Worm (Caenorhabditis elegans) whole organism, L4 larva: ENCODE measurements around the gene ZK1320.11.

ENCODE experiments used
- T20F7.1 ChIP-seq: fragments of 200-800 bp; sonication (Bioruptor generic); optimal IDR thresholded peaks from 2 replicates; lab custom pipeline; 2018; ENCODE audit warnings: mild to moderate bottlenecking, missing genetic modification characterization, missing compliant biosample characterization
- Y75B8A.6 ChIP-seq: fragments of 200-800 bp; sonication (Bioruptor generic); IDR thresholded peaks from 2 replicates; pipeline ENCODE4 v1.3.6; 2022; ENCODE audit warnings: missing genetic modification reagents, missing genetic modification characterization, missing compliant biosample characterization
- ZK337.2 ChIP-seq: fragments of 200-800 bp; sonication (Bioruptor generic); IDR thresholded peaks from 2 replicates; pipeline ENCODE4 v1.3.6; 2022; ENCODE audit warnings: missing genetic modification reagents, missing genetic modification characterization, missing compliant biosample characterization
- aha-1 ChIP-seq: fragments of 150-350 bp; peaks from one replicate; lab custom pipeline; 2014; ENCODE audit warnings: missing biosample characterization, missing genetic modification characterization
- aly-2 ChIP-seq: sonication (generic microtip); optimal IDR thresholded peaks from 2 replicates; lab custom pipeline; 2018; ENCODE audit warnings: missing biosample characterization, missing genetic modification characterization
- attf-4 ChIP-seq: sonication (generic microtip); optimal IDR thresholded peaks from 3 replicates; lab custom pipeline; 2017; ENCODE audit warnings: missing biosample characterization, missing genetic modification characterization
- ceh-28 ChIP-seq: fragments of 150-350 bp; optimal IDR thresholded peaks from 2 replicates; lab custom pipeline; 2014; ENCODE audit warnings: missing biosample characterization, missing genetic modification reagents, missing genetic modification characterization
- ceh-32 ChIP-seq: sonication (generic microtip); optimal IDR thresholded peaks from 2 replicates; lab custom pipeline; 2016; ENCODE audit warnings: mild to moderate bottlenecking, missing genetic modification characterization, missing compliant biosample characterization; ENCODE audit not compliant: poor library complexity
- ceh-44 ChIP-seq: fragments of 200-800 bp; sonication (Bioruptor generic); IDR thresholded peaks from 2 replicates; pipeline ENCODE4 v1.3.6; 2022; ENCODE audit warnings: missing genetic modification reagents, missing genetic modification characterization, missing compliant biosample characterization
- ctbp-1 ChIP-seq: fragments of 200-800 bp; sonication (Bioruptor generic); IDR thresholded peaks from 2 replicates; pipeline ENCODE4 v1.3.6; 2022; ENCODE audit warnings: missing genetic modification reagents, missing genetic modification characterization, missing compliant biosample characterization
- daf-12 ChIP-seq: fragments of 150-350 bp; optimal IDR thresholded peaks from 2 replicates; lab custom pipeline; 2014; ENCODE audit warnings: missing biosample characterization, missing genetic modification reagents, missing genetic modification characterization
- daf-16 ChIP-seq, 3 experiments: sonication (generic microtip); optimal IDR thresholded peaks; 2 replicates each; lab custom pipeline; 2016 to 2017; ENCODE audit warnings: missing genetic modification characterization in 3 of 3, missing genetic modification reagents in 3 of 3, mild to moderate bottlenecking in 2 of 3, missing compliant biosample characterization in 2 of 3, missing biosample characterization in 1 of 3, moderate library complexity in 1 of 3
- dmd-6 ChIP-seq: fragments of 200-800 bp; sonication (Bioruptor generic); IDR thresholded peaks from 2 replicates; pipeline ENCODE4 v1.3.6; 2022; ENCODE audit warnings: missing genetic modification reagents, missing genetic modification characterization, missing compliant biosample characterization
- dmd-9 ChIP-seq: fragments of 200-800 bp; sonication (Bioruptor generic); IDR thresholded peaks from 2 replicates; pipeline ENCODE4 v1.3.6; 2022; ENCODE audit warnings: missing genetic modification reagents, missing genetic modification characterization, missing compliant biosample characterization
- duxl-1 ChIP-seq: sonication (generic microtip); optimal IDR thresholded peaks from 2 replicates; lab custom pipeline; 2016; ENCODE audit warnings: mild to moderate bottlenecking, missing genetic modification characterization, moderate library complexity, missing compliant biosample characterization; ENCODE audit not compliant: poor library complexity
- egl-27 ChIP-seq: sonication (generic microtip); optimal IDR thresholded peaks from 3 replicates; lab custom pipeline; 2017; ENCODE audit warnings: missing biosample characterization, missing genetic modification reagents, missing genetic modification characterization
- fos-1 ChIP-seq: fragments of 150-350 bp; optimal IDR thresholded peaks from 2 replicates; lab custom pipeline; 2014; ENCODE audit warnings: missing biosample characterization, missing genetic modification characterization
- hlh-30 ChIP-seq: sonication (generic microtip); optimal IDR thresholded peaks from 2 replicates; lab custom pipeline; 2017; ENCODE audit warnings: antibody characterized with exemption, mild to moderate bottlenecking, missing genetic modification characterization, missing compliant biosample characterization; ENCODE audit not compliant: insufficient read depth
- hmg-1.1 ChIP-seq: fragments of 200-800 bp; sonication (Bioruptor generic); IDR thresholded peaks from 2 replicates; pipeline ENCODE4 v1.3.6; 2022; ENCODE audit warnings: missing genetic modification reagents, missing genetic modification characterization, missing compliant biosample characterization
- lim-7 ChIP-seq: fragments of 200-800 bp; sonication (Bioruptor generic); IDR thresholded peaks from 2 replicates; pipeline ENCODE4 v1.3.6; 2022; ENCODE audit warnings: missing genetic modification characterization, missing compliant biosample characterization
- lin-15B ChIP-seq: fragments of 150-350 bp; sonication (generic microtip); optimal IDR thresholded peaks from 3 replicates; lab custom pipeline; 2014; ENCODE audit warnings: missing biosample characterization, missing genetic modification characterization
- lin-38 ChIP-seq: fragments of 200-800 bp; sonication (Bioruptor generic); IDR thresholded peaks from 2 replicates; pipeline ENCODE4 v1.3.6; 2022; ENCODE audit warnings: missing genetic modification reagents, missing genetic modification characterization, missing compliant biosample characterization
- lir-3 ChIP-seq: sonication (generic microtip); optimal IDR thresholded peaks from 2 replicates; lab custom pipeline; 2016; ENCODE audit warnings: mild to moderate bottlenecking, missing genetic modification characterization, missing compliant biosample characterization
- lsy-2 ChIP-seq, 2 experiments: fragments of 150-350 bp in 1 of 2; sonication (generic microtip) in 1 of 2; optimal IDR thresholded peaks; 2 replicates each; lab custom pipeline; 2014 to 2017; ENCODE audit warnings: missing biosample characterization in 2 of 2, missing genetic modification characterization in 2 of 2
- madf-5 ChIP-seq, 2 experiments: fragments of 200-800 bp; sonication (Bioruptor generic); IDR thresholded peaks; 2 replicates each; pipeline ENCODE4 v1.3.6; 2022; ENCODE audit warnings: missing compliant biosample characterization in 2 of 2, missing genetic modification characterization in 2 of 2
- mdl-1 ChIP-seq, 2 experiments: fragments of 150-350 bp in 1 of 2; sonication (generic microtip) in 1 of 2; optimal IDR thresholded peaks; 2 replicates each; lab custom pipeline; 2014 to 2017; ENCODE audit warnings: missing biosample characterization in 2 of 2, missing genetic modification characterization in 2 of 2
- mep-1 ChIP-seq: fragments of 150-350 bp; sonication (generic microtip); optimal IDR thresholded peaks from 3 replicates; lab custom pipeline; 2014; ENCODE audit warnings: missing biosample characterization, missing genetic modification characterization
- nhr-11 ChIP-seq: fragments of 150-350 bp; optimal IDR thresholded peaks from 2 replicates; lab custom pipeline; 2014; ENCODE audit warnings: missing biosample characterization, missing genetic modification characterization
- nhr-48 ChIP-seq: sonication (generic microtip); optimal IDR thresholded peaks from 2 replicates; lab custom pipeline; 2016; ENCODE audit warnings: mild to moderate bottlenecking, missing genetic modification characterization, missing compliant biosample characterization
- pha-4 ChIP-seq, 2 experiments: fragments of 150-350 bp in 1 of 2; fragments of 200-800 bp in 1 of 2; sonication (Bioruptor generic) in 1 of 2; IDR thresholded peaks in 1 of 2; optimal IDR thresholded peaks in 1 of 2; 2 replicates each; pipeline versions ENCODE4 v1.3.6 to Lab custom; 2014 to 2022; ENCODE audit warnings: missing genetic modification characterization in 2 of 2, missing genetic modification reagents in 2 of 2, missing biosample characterization in 1 of 2, missing compliant biosample characterization in 1 of 2
- php-3 ChIP-seq: fragments of 200-800 bp; sonication (Bioruptor generic); IDR thresholded peaks from 2 replicates; pipeline ENCODE4 v1.3.6; 2022; ENCODE audit warnings: missing genetic modification reagents, missing genetic modification characterization, missing compliant biosample characterization
- rbr-2 ChIP-seq: sonication (generic microtip); optimal IDR thresholded peaks from 2 replicates; lab custom pipeline; 2016; ENCODE audit warnings: missing genotype, missing genetic modification characterization, missing compliant biosample characterization
- sdz-12 ChIP-seq: fragments of 200-800 bp; sonication (Bioruptor generic); optimal IDR thresholded peaks from 2 replicates; lab custom pipeline; 2018; ENCODE audit warnings: mild to moderate bottlenecking, missing genetic modification characterization, missing compliant biosample characterization
- snpc-4 ChIP-seq: fragments of 150-350 bp; optimal IDR thresholded peaks from 2 replicates; lab custom pipeline; 2014; ENCODE audit warnings: missing biosample characterization, missing genetic modification characterization
- spr-1 ChIP-seq: sonication (generic microtip); optimal IDR thresholded peaks from 2 replicates; lab custom pipeline; 2016; ENCODE audit warnings: mild to moderate bottlenecking, missing genetic modification characterization, missing compliant biosample characterization
- unc-130 ChIP-seq: sonication (generic microtip); optimal IDR thresholded peaks from 2 replicates; lab custom pipeline; 2016; ENCODE audit warnings: missing genetic modification reagents, missing genetic modification characterization, missing compliant biosample characterization
- unc-39 ChIP-seq: sonication (generic microtip); optimal IDR thresholded peaks from 2 replicates; lab custom pipeline; 2017; ENCODE audit warnings: missing biosample characterization, missing genetic modification characterization
- zip-11 ChIP-seq: fragments of 200-800 bp; sonication (Bioruptor generic); IDR thresholded peaks from 2 replicates; pipeline ENCODE4 v1.3.6; 2022; ENCODE audit warnings: missing genetic modification characterization, missing compliant biosample characterization
- zip-2 ChIP-seq: fragments of 150-350 bp; optimal IDR thresholded peaks from 2 replicates; lab custom pipeline; 2014; ENCODE audit warnings: missing biosample characterization, missing genetic modification characterization

Gene ZK1320.11

ce11 chrII:9667382-9667781 is at the start of gene ZK1320.11:
Gene ZK1320.11 (plus strand): TSS chrII:9667624.
- TF ChIP-seq spr-1 (no peak), aha-1 (tag; lab: Kevin White, UChicago) (no peak), rbr-2 (tag; lab: Kevin White, UChicago) (no peak), hmg-1.1 (GFP tag; lab: Robert Waterston, UW) (no peak), egl-27 (tag; lab: Kevin White, UChicago) (no peak), dmd-9 (GFP tag; lab: Robert Waterston, UW) (no peak), T20F7.1 (peak; percentile 46), daf-16 (GFP tag; optimal IDR thresholded peaks at IDR 0.05; lab: Kevin White, UChicago) (no peak), daf-16 (tag; optimal IDR thresholded peaks at IDR 0.05; lab: Kevin White, UChicago) (peak; percentile 42), lim-7 (GFP tag; lab: Robert Waterston, UW) (no peak)

ce11 chrII:9617902-9618245 is 49.5 kb upstream of the ZK1320.11 start:
- TF ChIP-seq zip-11 (no peak), zip-2 (no peak), daf-12 (tag; lab: Kevin White, UChicago) (no peak), dmd-6 (GFP tag; lab: Robert Waterston, UW) (peak; percentile 19; the same call in 1 of the 2 replicates), hlh-30 (tag; lab: Kevin White, UChicago) (no peak), lin-15B (peak; percentile 12), T20F7.1 (no peak), unc-130 (GFP tag; lab: Kevin White, UChicago) (no peak), sdz-12 (no peak), egl-27 (tag; lab: Kevin White, UChicago) (no peak), lin-38 (no peak), mdl-1 (tag; optimal IDR thresholded peaks at IDR 0.05; lab: Kevin White, UChicago) (no peak), ceh-44 (GFP tag; lab: Robert Waterston, UW) (0 out of 2 replicates have a peak, but pooled peaks have one; percentile 7), fos-1 (tag; lab: Kevin White, UChicago) (peak; percentile 27), ctbp-1 (no peak), php-3 (GFP tag; lab: Robert Waterston, UW) (no peak), pha-4 (GFP tag; IDR thresholded peaks at IDR 0.05; lab: Robert Waterston, UW) (no peak), pha-4 (tag; optimal IDR thresholded peaks at IDR 0.05; lab: Kevin White, UChicago) (no peak), duxl-1 (tag; lab: Kevin White, UChicago) (peak; percentile 10), nhr-11 (tag; lab: Kevin White, UChicago) (no peak), lsy-2 (tag; optimal IDR thresholded peaks at IDR 0.05; lab: Kevin White, UChicago) (no peak), nhr-48 (tag; lab: Kevin White, UChicago) (no peak), snpc-4 (tag; lab: Kevin White, UChicago) (no peak), aly-2 (tag; lab: Kevin White, UChicago) (no peak), aha-1 (tag; lab: Kevin White, UChicago) (peak; percentile 76), attf-4 (tag; lab: Kevin White, UChicago) (no peak), ZK337.2 (no peak), dmd-9 (GFP tag; lab: Robert Waterston, UW) (no peak), unc-39 (tag; lab: Kevin White, UChicago) (no peak), lir-3 (no peak), hmg-1.1 (GFP tag; lab: Robert Waterston, UW) (no peak)

ce11 chrII:9618759-9619158 is 48.7 kb upstream of the ZK1320.11 start:
- TF ChIP-seq mep-1, result no peak
- TF ChIP-seq Y75B8A.6 (GFP tag; lab: Robert Waterston, UW), result 0 out of 2 replicates have a peak, but pooled peaks have one; percentile 32
- no peak for TF ChIP-seq ceh-32
- TF ChIP-seq madf-5 (GFP tag; IDR thresholded peaks at IDR 0.05; lab: Robert Waterston, UW), result no peak
- peak; percentile 31; the same call in 1 of the 2 replicates for TF ChIP-seq lim-7 (GFP tag; lab: Robert Waterston, UW)
- no peak for TF ChIP-seq ceh-28 (tag; lab: Kevin White, UChicago)
